Fruit fly (Drosophila melanogaster) S2 (cell line): ENCODE data around the gene CG9117.

Source experiments
- CG8478 ChIP-seq: fragments of >200 bp; optimal IDR thresholded peaks from 2 replicates; lab custom pipeline; 2018
- CTCF ChIP-seq, 2 experiments: fragments of >200 bp; optimal IDR thresholded peaks; 2 replicates each; lab custom pipeline; 2018

- TF ChIP-seq CG8478 (lab: Kevin White, UChicago) (no peak), CTCF (optimal IDR thresholded peaks at IDR 0.05; lab: Kevin White, UChicago) (no peak)
Measured at dm6 chr2L:6035155-6035554, 2.5 kb downstream of the CG9117 start.
